Fruit fly (Drosophila melanogaster) whole organism, embryonic: ENCODE measurements around the gene CG8034.

Source experiments
- B-H2 ChIP-seq: fragments of 200-800 bp; sonication (Bioruptor generic); optimal IDR thresholded peaks from 2 replicates; lab custom pipeline; 2018; ENCODE audit warnings: missing biosample characterization, mild to moderate bottlenecking, missing genetic modification characterization
- CG12744 ChIP-seq: fragments of 200-800 bp; sonication (Bioruptor generic); optimal IDR thresholded peaks from 2 replicates; lab custom pipeline; 2016; ENCODE audit warnings: missing biosample characterization, missing genetic modification characterization
- CG14860 ChIP-seq: fragments of 200-800 bp; sonication (Bioruptor generic); IDR thresholded peaks from 3 replicates; pipeline ENCODE4 v1.3.6; 2022; ENCODE audit warnings: missing biosample characterization, missing genetic modification characterization; ENCODE audit not compliant: partially characterized antibody
- CG15073 ChIP-seq: fragments of 200-800 bp; sonication (Bioruptor generic); optimal IDR thresholded peaks from 2 replicates; lab custom pipeline; 2016; ENCODE audit warnings: missing biosample characterization, missing genetic modification characterization
- CG17912 ChIP-seq: fragments of 200-800 bp; sonication (Bioruptor generic); optimal IDR thresholded peaks from 2 replicates; lab custom pipeline; 2018; ENCODE audit warnings: missing biosample characterization, mild to moderate bottlenecking, missing genetic modification characterization
- CG1792 ChIP-seq: fragments of 200-800 bp; sonication (Bioruptor generic); optimal IDR thresholded peaks from 2 replicates; lab custom pipeline; 2016; ENCODE audit warnings: missing biosample characterization, missing genetic modification characterization
- CG2120 ChIP-seq: fragments of 200-800 bp; sonication (Bioruptor generic); optimal IDR thresholded peaks from 3 replicates; lab custom pipeline; 2016; ENCODE audit warnings: missing biosample characterization, missing genetic modification characterization
- CG30403 ChIP-seq: fragments of 200-800 bp; sonication (Bioruptor generic); optimal IDR thresholded peaks from 3 replicates; lab custom pipeline; 2016; ENCODE audit warnings: missing biosample characterization, missing genetic modification characterization
- CG31365 ChIP-seq: fragments of 200-800 bp; sonication (Bioruptor generic); optimal IDR thresholded peaks from 2 replicates; lab custom pipeline; 2018; ENCODE audit warnings: missing biosample characterization, mild to moderate bottlenecking, missing genetic modification characterization
- CG31441 ChIP-seq: fragments of 200-800 bp; sonication (Bioruptor generic); IDR thresholded peaks from 2 replicates; pipeline ENCODE4 v1.3.6; 2022; ENCODE audit warnings: missing biosample characterization, missing genetic modification characterization
- CG32767 ChIP-seq: fragments of 200-800 bp; sonication (Bioruptor generic); IDR thresholded peaks from 2 replicates; pipeline ENCODE4 v1.3.6; 2022; ENCODE audit warnings: missing biosample characterization, missing genetic modification characterization
- CG4707 ChIP-seq: fragments of 200-800 bp; sonication (Bioruptor generic); optimal IDR thresholded peaks from 2 replicates; lab custom pipeline; 2018; ENCODE audit warnings: missing biosample characterization, mild to moderate bottlenecking, missing genetic modification characterization, moderate library complexity
- CG6272 ChIP-seq: fragments of 200-800 bp; sonication (Bioruptor generic); IDR thresholded peaks from 2 replicates; pipeline ENCODE4 v1.3.6; 2022; ENCODE audit warnings: missing biosample characterization, missing genetic modification characterization
- CG6813 ChIP-seq: fragments of 200-800 bp; sonication (Bioruptor generic); optimal IDR thresholded peaks from 2 replicates; lab custom pipeline; 2017; ENCODE audit warnings: missing biosample characterization, missing genetic modification characterization, mild to moderate bottlenecking, moderate library complexity, missing genetic modification reagents
- CG7786 ChIP-seq: fragments of 200-800 bp; sonication (Bioruptor generic); optimal IDR thresholded peaks from 2 replicates; lab custom pipeline; 2016; ENCODE audit warnings: missing biosample characterization, missing genetic modification characterization
- CG8089 ChIP-seq: fragments of 200-800 bp; sonication (Bioruptor generic); optimal IDR thresholded peaks from 3 replicates; lab custom pipeline; 2016; ENCODE audit warnings: missing biosample characterization, missing genetic modification characterization
- CG8281 ChIP-seq: fragments of 200-800 bp; sonication (Bioruptor generic); optimal IDR thresholded peaks from 2 replicates; lab custom pipeline; 2018; ENCODE audit warnings: missing biosample characterization, mild to moderate bottlenecking, missing genetic modification characterization, moderate library complexity
- CG8924 ChIP-seq: fragments of 200-800 bp; optimal IDR thresholded peaks from 3 replicates; lab custom pipeline; 2019; ENCODE audit warnings: missing biosample characterization, mild to moderate bottlenecking, missing genetic modification characterization, moderate library complexity
- CG9609 ChIP-seq: fragments of 200-800 bp; sonication (Bioruptor generic); optimal IDR thresholded peaks from 3 replicates; lab custom pipeline; 2016; ENCODE audit warnings: missing biosample characterization, missing genetic modification characterization
- CHES-1-like ChIP-seq: fragments of 200-800 bp; sonication (Bioruptor generic); optimal IDR thresholded peaks from 2 replicates; lab custom pipeline; 2016; ENCODE audit warnings: missing biosample characterization, missing genetic modification characterization
- CTCF ChIP-seq: fragments of 200-800 bp; sonication (Bioruptor generic); optimal IDR thresholded peaks from 2 replicates; lab custom pipeline; 2017; ENCODE audit warnings: missing biosample characterization, mild to moderate bottlenecking, missing genetic modification characterization, moderate library complexity
- Dip3 ChIP-seq: fragments of 200-800 bp; sonication (Bioruptor generic); optimal IDR thresholded peaks from 3 replicates; lab custom pipeline; 2016; ENCODE audit warnings: missing biosample characterization, missing genetic modification characterization
- Dref ChIP-seq: fragments of 200-800 bp; sonication (Bioruptor generic); IDR thresholded peaks from 2 replicates; pipeline ENCODE4 v1.3.6; 2022; ENCODE audit warnings: missing biosample characterization, missing genetic modification characterization
- E2f1 ChIP-seq: fragments of 200-800 bp; sonication (Bioruptor generic); IDR thresholded peaks from 2 replicates; pipeline ENCODE4 v1.3.6; 2022; ENCODE audit warnings: missing biosample characterization, missing genetic modification characterization
- E2f2 ChIP-seq: fragments of 200-800 bp; sonication (Bioruptor generic); IDR thresholded peaks from 2 replicates; pipeline ENCODE4 v1.3.6; 2022; ENCODE audit warnings: missing biosample characterization, missing genetic modification characterization
- Gsc ChIP-seq: fragments of 200-800 bp; sonication (Bioruptor generic); IDR thresholded peaks from 2 replicates; pipeline ENCODE4 v1.3.6; 2022; ENCODE audit warnings: missing biosample characterization, missing genetic modification characterization
- Gug ChIP-seq: fragments of 200-800 bp; sonication (Bioruptor generic); IDR thresholded peaks from 4 replicates; pipeline ENCODE4 v1.3.6; 2022; ENCODE audit warnings: missing biosample characterization, missing genetic modification characterization
- Hr3 ChIP-seq: fragments of 200-800 bp; sonication (Bioruptor generic); optimal IDR thresholded peaks from 3 replicates; lab custom pipeline; 2016; ENCODE audit warnings: missing biosample characterization, missing genetic modification characterization
- Mes4 ChIP-seq: fragments of 200-800 bp; sonication (Bioruptor generic); optimal IDR thresholded peaks from 2 replicates; lab custom pipeline; 2016; ENCODE audit warnings: missing biosample characterization, missing genetic modification characterization
- PHDP ChIP-seq: fragments of 200-800 bp; sonication (Bioruptor generic); optimal IDR thresholded peaks from 3 replicates; lab custom pipeline; 2018; ENCODE audit warnings: missing biosample characterization, mild to moderate bottlenecking, missing genetic modification characterization, moderate library complexity
- Trl ChIP-seq, 3 experiments: fragments of >200 bp in 2 of 3; fragments of 200-800 bp in 1 of 3; sonication (Bioruptor generic) in 1 of 3; optimal IDR thresholded peaks; 2 replicates in 1 of 3; 3 replicates in 2 of 3; lab custom pipeline; 2016 to 2017; ENCODE audit warnings: missing biosample characterization in 1 of 3, missing genetic modification characterization in 1 of 3
- Vsx1 ChIP-seq: fragments of 200-800 bp; sonication (Bioruptor generic); optimal IDR thresholded peaks from 2 replicates; lab custom pipeline; 2017; ENCODE audit warnings: missing biosample characterization, mild to moderate bottlenecking, missing genetic modification characterization, missing genetic modification reagents
- abd-A ChIP-seq: fragments of 200-800 bp; sonication (Bioruptor generic); optimal IDR thresholded peaks from 3 replicates; lab custom pipeline; 2019; ENCODE audit warnings: missing biosample characterization, mild to moderate bottlenecking, missing genetic modification characterization, moderate library complexity
- btn ChIP-seq: fragments of 200-800 bp; sonication (Bioruptor generic); optimal IDR thresholded peaks from 2 replicates; lab custom pipeline; 2016; ENCODE audit warnings: missing biosample characterization, missing genetic modification characterization
- cg ChIP-seq: fragments of 200-800 bp; sonication (Bioruptor generic); optimal IDR thresholded peaks from 3 replicates; lab custom pipeline; 2019; ENCODE audit warnings: missing biosample characterization, mild to moderate bottlenecking, missing genetic modification characterization, moderate library complexity
- chn ChIP-seq: fragments of 200-800 bp; sonication (Bioruptor generic); optimal IDR thresholded peaks from 2 replicates; lab custom pipeline; 2016; ENCODE audit warnings: missing biosample characterization, missing genetic modification characterization
- da ChIP-seq: fragments of 200-800 bp; sonication (Bioruptor generic); optimal IDR thresholded peaks from 2 replicates; lab custom pipeline; 2016; ENCODE audit warnings: missing biosample characterization, missing genetic modification characterization
- gce ChIP-seq: fragments of 200-800 bp; sonication (Bioruptor generic); IDR thresholded peaks from 3 replicates; pipeline ENCODE4 v1.3.6; 2022; ENCODE audit warnings: missing biosample characterization, missing genetic modification characterization
- gcm2 ChIP-seq: fragments of 200-800 bp; sonication (Bioruptor generic); optimal IDR thresholded peaks from 2 replicates; lab custom pipeline; 2016; ENCODE audit warnings: missing biosample characterization, missing genetic modification characterization
- gt ChIP-seq: fragments of 200-800 bp; sonication (Bioruptor generic); IDR thresholded peaks from 2 replicates; pipeline ENCODE4 v1.3.6; 2022; ENCODE audit warnings: missing biosample characterization, missing genetic modification characterization
- her ChIP-seq: fragments of 200-800 bp; sonication (Bioruptor generic); optimal IDR thresholded peaks from 2 replicates; lab custom pipeline; 2016; ENCODE audit warnings: missing biosample characterization, missing genetic modification characterization
- klu ChIP-seq: fragments of 200-800 bp; sonication (Bioruptor generic); IDR thresholded peaks from 2 replicates; pipeline ENCODE4 v1.3.6; 2022; ENCODE audit warnings: missing biosample characterization, missing genetic modification characterization
- lab ChIP-seq: fragments of 200-800 bp; sonication (Bioruptor generic); optimal IDR thresholded peaks from 3 replicates; lab custom pipeline; 2017; ENCODE audit warnings: missing biosample characterization, missing genetic modification characterization, mild to moderate bottlenecking, moderate library complexity, missing genetic modification reagents
- pho ChIP-seq: fragments of 200-800 bp; sonication (Bioruptor generic); optimal IDR thresholded peaks from 2 replicates; lab custom pipeline; 2016; ENCODE audit warnings: missing biosample characterization, missing genetic modification characterization
- ranshi ChIP-seq: fragments of 200-800 bp; sonication (Bioruptor generic); IDR thresholded peaks from 2 replicates; pipeline ENCODE4 v1.3.6; 2022; ENCODE audit warnings: missing biosample characterization, missing genetic modification characterization
- rib ChIP-seq: fragments of 200-800 bp; sonication (Bioruptor generic); IDR thresholded peaks from 2 replicates; pipeline ENCODE4 v1.3.6; 2022; ENCODE audit warnings: missing biosample characterization, missing genetic modification characterization
- shn ChIP-seq: fragments of 200-800 bp; sonication (Bioruptor generic); optimal IDR thresholded peaks from 3 replicates; lab custom pipeline; 2016; ENCODE audit warnings: missing biosample characterization, missing genetic modification characterization
- sima ChIP-seq: fragments of 200-800 bp; sonication (Bioruptor generic); optimal IDR thresholded peaks from 2 replicates; lab custom pipeline; 2016; ENCODE audit warnings: missing biosample characterization, missing genetic modification characterization
- slbo ChIP-seq: fragments of 200-800 bp; sonication (Bioruptor generic); IDR thresholded peaks from 2 replicates; pipeline ENCODE4 v1.3.6; 2022; ENCODE audit warnings: missing biosample characterization, missing genetic modification characterization
- slou ChIP-seq: fragments of 200-800 bp; sonication (Bioruptor generic); optimal IDR thresholded peaks from 3 replicates; lab custom pipeline; 2016; ENCODE audit warnings: missing biosample characterization, missing genetic modification characterization
- slp2 ChIP-seq: fragments of 200-800 bp; sonication (Bioruptor generic); optimal IDR thresholded peaks from 2 replicates; lab custom pipeline; 2016; ENCODE audit warnings: missing biosample characterization, missing genetic modification characterization
- so ChIP-seq: fragments of 200-800 bp; sonication (Bioruptor generic); IDR thresholded peaks from 3 replicates; pipeline ENCODE4 v1.3.6; 2022; ENCODE audit warnings: missing biosample characterization, missing genetic modification characterization
- sob ChIP-seq: fragments of 200-800 bp; sonication (Bioruptor generic); IDR thresholded peaks from 2 replicates; pipeline ENCODE4 v1.3.6; 2022; ENCODE audit warnings: missing biosample characterization, missing genetic modification characterization
- sqz ChIP-seq: fragments of 200-800 bp; sonication (Bioruptor generic); optimal IDR thresholded peaks from 3 replicates; lab custom pipeline; 2018; ENCODE audit warnings: missing biosample characterization, mild to moderate bottlenecking, missing genetic modification characterization

Gene CG8034

dm6 chrX:19298785-19299114, 788 bp upstream of the CG8034 start (continued):
- TF ChIP-seq Gug (peak; percentile 37; the same call in 1 of the 4 replicates), CG12744 (GFP tag; lab: Kevin White, UChicago) (peak; percentile 7), CG8089 (GFP tag; lab: Kevin White, UChicago) (no peak), shn (GFP tag; lab: Kevin White, UChicago) (peak; percentile 18), Trl (optimal IDR thresholded peaks at IDR 0.05; lab: Kevin White, UChicago) (peak in 1 of 2 experiments; percentile 93), Trl (GFP tag; optimal IDR thresholded peaks at IDR 0.05; lab: Kevin White, UChicago) (no peak), CG2120 (GFP tag; lab: Kevin White, UChicago) (peak; percentile 39), lab (no peak), CG6813 (GFP tag; lab: Kevin White, UChicago) (no peak), gce (GFP tag; lab: Robert Waterston, UW) (peak; percentile 65; the same call in 1 of the 3 replicates), da (GFP tag; lab: Kevin White, UChicago) (no peak), btn (GFP tag; lab: Kevin White, UChicago) (no peak), Dref (GFP tag; lab: Robert Waterston, UW) (no peak), E2f2 (GFP tag; lab: Robert Waterston, UW) (no peak; the same call in 1 of the 2 replicates), sima (peak; percentile 8), pho (GFP tag; lab: Kevin White, UChicago) (no peak), Vsx1 (GFP tag; lab: Kevin White, UChicago) (no peak), CG14860 (GFP tag; lab: Robert Waterston, UW) (no peak), Dip3 (peak; percentile 37), rib (GFP tag; lab: Robert Waterston, UW) (no peak; the same call in 1 of the 2 replicates), CG15073 (GFP tag; lab: Kevin White, UChicago) (no peak), sqz (GFP tag; lab: Kevin White, UChicago) (no peak), CG9609 (GFP tag; lab: Kevin White, UChicago) (no peak), cg (GFP tag; lab: Kevin White, UChicago) (no peak), B-H2 (GFP tag; lab: Kevin White, UChicago) (no peak), slou (GFP tag; lab: Kevin White, UChicago) (no peak), PHDP (tag; lab: Kevin White, UChicago) (peak; percentile 42), gcm2 (no peak), Gsc (GFP tag; lab: Robert Waterston, UW) (no peak), Mes4 (GFP tag; lab: Kevin White, UChicago) (no peak), slbo (peak; percentile 71), CG1792 (no peak), CTCF (GFP tag; lab: Kevin White, UChicago) (no peak), abd-A (no peak), her (no peak), so (GFP tag; lab: Robert Waterston, UW) (no peak), CG32767 (GFP tag; lab: Robert Waterston, UW) (no peak), CG31365 (tag; lab: Kevin White, UChicago) (no peak), CG8924 (peak; percentile 0), CG30403 (peak; percentile 4), CG7786 (GFP tag; lab: Kevin White, UChicago) (no peak), E2f1 (GFP tag; lab: Robert Waterston, UW) (peak; percentile 61), chn (GFP tag; lab: Kevin White, UChicago) (peak; percentile 65), CG8281 (tag; lab: Kevin White, UChicago) (no peak), sob (GFP tag; lab: Robert Waterston, UW) (peak; percentile 41), CHES-1-like (GFP tag; lab: Kevin White, UChicago) (peak; percentile 2), Hr3 (no peak), CG4707 (GFP tag; lab: Kevin White, UChicago) (no peak), CG31441 (no peak), gt (GFP tag; lab: Robert Waterston, UW) (no peak), CG6272 (GFP tag; lab: Robert Waterston, UW) (no peak), klu (GFP tag; lab: Robert Waterston, UW) (no peak), ranshi (GFP tag; lab: Robert Waterston, UW) (peak; percentile 50; the same call in 1 of the 2 replicates), CG17912 (no peak), slp2 (no peak)
